Worm (Caenorhabditis elegans) whole organism, late embryonic: ENCODE measurements around the gene srd-18.

Source experiments
- fkh-10 ChIP-seq: fragments of 150-350 bp; optimal IDR thresholded peaks from 2 replicates; lab custom pipeline; 2014; ENCODE audit warnings: missing biosample characterization, missing genetic modification reagents, missing genetic modification characterization
- hlh-6 ChIP-seq: sonication (generic microtip); optimal IDR thresholded peaks from 2 replicates; lab custom pipeline; 2016; ENCODE audit warnings: missing genotype, missing genetic modification characterization, missing compliant biosample characterization
- lin-11 ChIP-seq: fragments of 200-800 bp; sonication (Bioruptor generic); optimal IDR thresholded peaks from 2 replicates; lab custom pipeline; 2018; ENCODE audit warnings: mild to moderate bottlenecking, missing genetic modification characterization, missing compliant biosample characterization

DNA sequence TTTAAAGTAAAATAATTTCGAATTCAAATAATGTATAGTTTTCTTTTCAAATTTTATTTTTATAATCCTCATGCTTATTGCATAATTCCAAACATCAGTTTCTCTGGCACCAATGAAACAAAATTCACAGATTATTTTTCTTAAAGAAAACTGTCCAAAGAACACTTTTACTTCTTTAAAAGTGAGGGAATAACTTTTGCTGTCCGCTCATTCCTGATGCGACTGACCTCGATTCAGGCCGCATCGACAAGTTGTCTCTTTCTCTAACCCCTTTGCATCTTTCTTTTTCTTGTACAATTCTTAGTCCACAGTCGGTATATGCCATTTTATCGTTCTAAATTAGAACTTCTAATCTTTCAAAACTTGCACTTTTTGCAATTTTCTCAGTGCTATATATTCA lies 20.2 kb downstream of the srd-18 start, which contains the start of gene F53F1.2:
- TF ChIP-seq lin-11 (tag; lab: Kevin White, UChicago) (no peak), fkh-10 (GFP tag; lab: Kevin White, UChicago) (no peak), hlh-6 (tag; lab: Kevin White, UChicago) (no peak)
